Worm (Caenorhabditis elegans) whole organism, L3 larva: ENCODE data around the gene pqn-74.

ENCODE experiments used
- daf-12 ChIP-seq: fragments of 150-350 bp; optimal IDR thresholded peaks from 2 replicates; lab custom pipeline; 2014; ENCODE audit warnings: missing biosample characterization, missing genetic modification reagents, missing genetic modification characterization
- elt-3 ChIP-seq, 3 experiments: fragments of 150-350 bp in 1 of 3; sonication (generic microtip) in 2 of 3; optimal IDR thresholded peaks; 2 replicates in 2 of 3; 4 replicates in 1 of 3; lab custom pipeline; 2014 to 2017; ENCODE audit warnings: missing biosample characterization in 3 of 3, missing genetic modification characterization in 3 of 3
- fkh-2 ChIP-seq: fragments of 150-350 bp; optimal IDR thresholded peaks from 2 replicates; lab custom pipeline; 2014; ENCODE audit warnings: missing biosample characterization, missing genetic modification reagents, missing genetic modification characterization
- mdl-1 ChIP-seq: fragments of 150-350 bp; optimal IDR thresholded peaks from 2 replicates; lab custom pipeline; 2014; ENCODE audit warnings: missing biosample characterization, missing genetic modification characterization
- nhr-11 ChIP-seq: fragments of 150-350 bp; optimal IDR thresholded peaks from 2 replicates; lab custom pipeline; 2014; ENCODE audit warnings: missing biosample characterization, missing genetic modification characterization
- nhr-23 ChIP-seq: fragments of 150-350 bp; optimal IDR thresholded peaks from 2 replicates; lab custom pipeline; 2014; ENCODE audit warnings: missing biosample characterization, missing genetic modification reagents, missing genetic modification characterization
- nhr-237 ChIP-seq: fragments of 150-350 bp; optimal IDR thresholded peaks from 2 replicates; lab custom pipeline; 2014; ENCODE audit warnings: missing biosample characterization, missing genetic modification characterization
- unc-39 ChIP-seq: sonication (generic microtip); optimal IDR thresholded peaks from 4 replicates; lab custom pipeline; 2017; ENCODE audit warnings: missing biosample characterization, missing genetic modification characterization

DNA sequence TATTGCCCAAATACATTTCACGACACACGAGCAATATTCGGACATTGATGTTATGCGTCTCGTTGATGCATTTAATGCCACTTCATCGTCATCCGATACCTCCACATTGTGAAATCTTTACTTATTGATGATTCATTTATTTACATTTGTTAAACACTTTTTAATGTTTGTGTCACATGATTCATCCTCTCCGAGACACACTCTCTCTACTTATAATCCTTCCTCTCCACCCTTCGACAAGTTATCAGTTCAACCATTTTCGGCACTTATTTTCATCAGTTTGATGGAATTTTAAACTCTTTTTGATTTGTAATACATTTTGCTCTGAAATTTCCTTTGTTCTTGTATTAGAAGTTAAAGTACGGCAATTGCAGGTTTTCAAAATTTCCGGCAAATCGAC is 14.9 kb upstream of the pqn-74 start:
- no peak for TF ChIP-seq nhr-11
- TF ChIP-seq fkh-2 (tag; lab: Kevin White, UChicago): no peak
- no peak for TF ChIP-seq nhr-237
- TF ChIP-seq daf-12 (tag; lab: Kevin White, UChicago): no peak
- no peak for TF ChIP-seq mdl-1
- no peak for TF ChIP-seq nhr-23 (tag; lab: Kevin White, UChicago)
- no peak for TF ChIP-seq unc-39 (tag; lab: Kevin White, UChicago)
- TF ChIP-seq elt-3 (tag; optimal IDR thresholded peaks at IDR 0.05; lab: Kevin White, UChicago): no peak
